In the genomic region with DNA sequence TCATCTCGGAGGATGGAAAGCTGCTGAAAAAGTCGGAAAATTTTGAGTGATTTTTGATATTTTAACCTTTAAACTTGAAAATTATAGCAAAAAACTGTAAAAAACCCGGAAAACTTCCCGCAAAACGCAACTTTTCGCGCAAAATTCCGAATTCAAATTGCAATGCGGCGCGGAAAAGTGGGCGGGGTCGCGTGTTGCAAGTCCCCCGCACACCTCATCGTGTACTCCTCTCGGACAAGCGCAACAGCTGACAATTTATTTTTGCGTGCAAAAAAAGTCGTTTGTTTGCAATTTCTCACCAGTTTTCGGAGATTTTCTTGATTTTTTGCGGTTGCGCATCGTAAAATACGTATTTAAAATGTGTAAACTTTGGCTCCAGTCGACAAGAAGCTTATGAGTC, we compare ENCODE assay signal across 5 worm cellular contexts.
A peak's percentile ranks its signal among the peaks of the same experiment; 100 is the strongest.
TF ChIP-seq lines count a peak whose summit lies in the region.

Gene npp-8, minus strand, starts transcription at position 23 of the 400 bp plus-strand sequence.

TF ChIP-seq in whole organism, L1 larva, 84 proteins besides CTCF, POLR2A, EP300 and RAD21 (continues in another document):
- no peak for TF ChIP-seq nhr-28 (tag; optimal IDR thresholded peaks at IDR 0.05; lab: Kevin White, UChicago)
- peak; percentile 84 for TF ChIP-seq unc-130 (tag; optimal IDR thresholded peaks at IDR 0.05; lab: Kevin White, UChicago)
- peak; percentile 88 for TF ChIP-seq skn-1 (tag; optimal IDR thresholded peaks at IDR 0.05; lab: Kevin White, UChicago)
- peak; percentile 54 for TF ChIP-seq sup-37 (GFP tag; optimal IDR thresholded peaks at IDR 0.05; lab: Kevin White, UChicago)
- peak; percentile 69 for TF ChIP-seq fos-1 (tag; optimal IDR thresholded peaks at IDR 0.05; lab: Kevin White, UChicago)
- TF ChIP-seq unc-98 (GFP tag; IDR thresholded peaks at IDR 0.05; lab: Robert Waterston, UW) = peak; percentile 51; the same call in 1 of the 2 replicates
- TF ChIP-seq ces-1 (GFP tag; optimal IDR thresholded peaks at IDR 0.05; lab: Kevin White, UChicago) = no peak
- TF ChIP-seq mef-2 (tag; optimal IDR thresholded peaks at IDR 0.05; lab: Kevin White, UChicago) = no peak
- peak; percentile 77 for TF ChIP-seq isw-1 (GFP tag; IDR thresholded peaks at IDR 0.05; lab: Robert Waterston, UW)
- peak; percentile 65 for TF ChIP-seq elt-2 (tag; optimal IDR thresholded peaks at IDR 0.05; lab: Kevin White, UChicago)
- peak; percentile 80 for TF ChIP-seq lin-15B (tag; optimal IDR thresholded peaks at IDR 0.05; lab: Kevin White, UChicago)
- peak; percentile 92 for TF ChIP-seq dsc-1 (tag; optimal IDR thresholded peaks at IDR 0.05; lab: Kevin White, UChicago)
- peak; percentile 50 for TF ChIP-seq hpl-2 (GFP tag; optimal IDR thresholded peaks at IDR 0.05; lab: Kevin White, UChicago)
- TF ChIP-seq unc-86 (tag; optimal IDR thresholded peaks at IDR 0.05; lab: Kevin White, UChicago) = peak; percentile 84
- peak; percentile 72 for TF ChIP-seq jun-1 (tag; optimal IDR thresholded peaks at IDR 0.05; lab: Kevin White, UChicago)
- TF ChIP-seq vab-15 (tag; optimal IDR thresholded peaks at IDR 0.05; lab: Kevin White, UChicago) = peak; percentile 74
- peak; percentile 81 to 94 (median 83) for TF ChIP-seq ceh-82 (tag; optimal IDR thresholded peaks at IDR 0.05; lab: Kevin White, UChicago)

TF ChIP-seq in whole organism, L3 larva, 47 proteins besides CTCF, POLR2A, EP300 and RAD21 (continues in another document):
- TF ChIP-seq nhr-237 (tag; optimal IDR thresholded peaks at IDR 0.05; lab: Kevin White, UChicago) (no peak), tbx-2 (tag; optimal IDR thresholded peaks at IDR 0.05; lab: Kevin White, UChicago) (peak; percentile 61), R02D3.7 (tag; optimal IDR thresholded peaks at IDR 0.05; lab: Kevin White, UChicago) (peak; percentile 55), jun-1 (tag; optimal IDR thresholded peaks at IDR 0.05; lab: Kevin White, UChicago) (peak; percentile 33), ztf-11 (tag; optimal IDR thresholded peaks at IDR 0.05; lab: Kevin White, UChicago) (no peak), unc-39 (tag; optimal IDR thresholded peaks at IDR 0.05; lab: Kevin White, UChicago) (no peak), ceh-82 (tag; optimal IDR thresholded peaks at IDR 0.05; lab: Kevin White, UChicago) (peak; percentile 16), pha-4 (tag; optimal IDR thresholded peaks at IDR 0.05; lab: Kevin White, UChicago) (peak; percentile 84), ama-1 (optimal IDR thresholded peaks at IDR 0.05; lab: Kevin White, UChicago) (peak; percentile 52), nfya-1 (tag; optimal IDR thresholded peaks at IDR 0.05; lab: Kevin White, UChicago; ENCODE audit: insufficient read depth) (peak; percentile 82), elt-2 (tag; optimal IDR thresholded peaks at IDR 0.05; lab: Kevin White, UChicago) (peak; percentile 64), ceh-16 (tag; optimal IDR thresholded peaks at IDR 0.05; lab: Kevin White, UChicago) (peak; percentile 31), fos-1 (tag; optimal IDR thresholded peaks at IDR 0.05; lab: Kevin White, UChicago) (peak; percentile 4), elt-3 (tag; optimal IDR thresholded peaks at IDR 0.05; lab: Kevin White, UChicago) (no peak), ztf-4 (tag; optimal IDR thresholded peaks at IDR 0.05; lab: Kevin White, UChicago) (no peak), skn-1 (tag; optimal IDR thresholded peaks at IDR 0.05; lab: Kevin White, UChicago) (peak; percentile 73), mdl-1 (tag; optimal IDR thresholded peaks at IDR 0.05; lab: Kevin White, UChicago) (no peak), lin-15B (tag; optimal IDR thresholded peaks at IDR 0.05; lab: Kevin White, UChicago) (peak; percentile 84)

TF ChIP-seq in whole organism, early embryonic, 17 proteins besides CTCF, POLR2A, EP300 and RAD21:
- TF ChIP-seq tra-4 (tag; optimal IDR thresholded peaks at IDR 0.05; lab: Kevin White, UChicago) (peak; percentile 1), sea-1 (GFP tag; conservative IDR thresholded peaks at IDR 0.05; lab: Robert Waterston, UW) (peak; percentile 84), B0310.2 (tag; optimal IDR thresholded peaks at IDR 0.05; lab: Kevin White, UChicago) (peak; percentile 68), hnd-1 (tag; optimal IDR thresholded peaks at IDR 0.05; lab: Kevin White, UChicago) (peak; percentile 47), aly-1 (tag; optimal IDR thresholded peaks at IDR 0.05; lab: Kevin White, UChicago) (peak; percentile 8), pes-1 (GFP tag; IDR thresholded peaks at IDR 0.05; lab: Robert Waterston, UW) (peak; percentile 84), ceh-36 (tag; optimal IDR thresholded peaks at IDR 0.05; lab: Kevin White, UChicago) (peak; percentile 85), ceh-13 (GFP tag; optimal IDR thresholded peaks at IDR 0.05; lab: Kevin White, UChicago) (peak; percentile 58), tbx-11 (GFP tag; IDR thresholded peaks at IDR 0.05; lab: Robert Waterston, UW) (peak; percentile 73; the same call in 1 of the 2 replicates), scrt-1 (GFP tag; IDR thresholded peaks at IDR 0.05; lab: Robert Waterston, UW) (peak; percentile 81), flt-1 (GFP tag; IDR thresholded peaks at IDR 0.05; lab: Robert Waterston, UW) (peak; percentile 62), hmg-4 (GFP tag; optimal IDR thresholded peaks at IDR 0.05; lab: Kevin White, UChicago) (peak; percentile 82), F13C5.2 (tag; optimal IDR thresholded peaks at IDR 0.05; lab: Kevin White, UChicago) (peak; percentile 97), ets-7 (tag; optimal IDR thresholded peaks at IDR 0.05; lab: Kevin White, UChicago) (peak; percentile 67), hmbx-1 (tag; optimal IDR thresholded peaks at IDR 0.05; lab: Kevin White, UChicago) (peak; percentile 38), ama-1 (optimal IDR thresholded peaks at IDR 0.05; lab: Kevin White, UChicago) (no peak), tbx-37 (GFP tag; conservative IDR thresholded peaks at IDR 0.05; lab: Robert Waterston, UW) (peak; percentile 58; the same call in 1 of the 2 replicates)
TF ChIP-seq in whole organism, early embryonic: peak in this region for 16.

TF ChIP-seq in whole organism, midembryonic, 9 proteins besides CTCF, POLR2A, EP300 and RAD21:
- TF ChIP-seq T22C8.4 (GFP tag; IDR thresholded peaks at IDR 0.05; lab: Robert Waterston, UW) (peak; percentile 65; the same call in 1 of the 2 replicates), klf-2 (GFP tag; conservative IDR thresholded peaks at IDR 0.05; lab: Robert Waterston, UW) (peak; percentile 85), med-1 (GFP tag; optimal IDR thresholded peaks at IDR 0.05; lab: Kevin White, UChicago; ENCODE audit: insufficient read depth) (peak; percentile 79), ztf-29 (GFP tag; IDR thresholded peaks at IDR 0.05; lab: Robert Waterston, UW) (no peak), cog-1 (tag; optimal IDR thresholded peaks at IDR 0.05; lab: Kevin White, UChicago) (peak; percentile 73), ref-1 (GFP tag; conservative IDR thresholded peaks at IDR 0.05; lab: Robert Waterston, UW) (peak; percentile 67), ztf-23 (GFP tag; IDR thresholded peaks at IDR 0.05; lab: Robert Waterston, UW) (peak; percentile 93), tab-1 (GFP tag; IDR thresholded peaks at IDR 0.05; lab: Robert Waterston, UW) (peak; percentile 81), flt-1 (GFP tag; IDR thresholded peaks at IDR 0.05; lab: Robert Waterston, UW) (peak; percentile 90)

TF ChIP-seq in whole organism, young adult, 124 proteins besides CTCF, POLR2A, EP300 and RAD21 (continues in another document):
- TF ChIP-seq nfya-2 (GFP tag; IDR thresholded peaks at IDR 0.05; lab: Robert Waterston, UW) (no peak), mel-28 (tag; optimal IDR thresholded peaks at IDR 0.05; lab: Kevin White, UChicago; ENCODE audit: borderline replicate concordance) (peak; percentile 25), atf-7 (tag; optimal IDR thresholded peaks at IDR 0.05; lab: Kevin White, UChicago) (peak; percentile 33), repo-1 (tag; optimal IDR thresholded peaks at IDR 0.05; lab: Kevin White, UChicago) (peak; percentile 73), F10E7.11 (tag; optimal IDR thresholded peaks at IDR 0.05; lab: Kevin White, UChicago) (peak; percentile 48), nhr-27 (tag; optimal IDR thresholded peaks at IDR 0.05; lab: Kevin White, UChicago) (no peak), nhr-80 (tag; optimal IDR thresholded peaks at IDR 0.05; lab: Kevin White, UChicago) (peak; percentile 50), ztf-22 (GFP tag; optimal IDR thresholded peaks at IDR 0.05; lab: Kevin White, UChicago) (no peak), egrh-3 (GFP tag; IDR thresholded peaks at IDR 0.05; lab: Robert Waterston, UW) (peak; percentile 65), aptf-3 (GFP tag; IDR thresholded peaks at IDR 0.05; lab: Robert Waterston, UW) (0 out of 2 replicates have a peak, but pooled peaks have one; percentile 31), snpc-4 (GFP tag; optimal IDR thresholded peaks at IDR 0.05; lab: Kevin White, UChicago) (peak; percentile 46), snpc-4 (tag; optimal IDR thresholded peaks at IDR 0.05; lab: Kevin White, UChicago) (peak; percentile 50 to 66 (median 59)), gei-17 (GFP tag; optimal IDR thresholded peaks at IDR 0.05; lab: Kevin White, UChicago) (peak; percentile 34), ceh-58 (GFP tag; IDR thresholded peaks at IDR 0.05; lab: Robert Waterston, UW) (no peak), let-526 (GFP tag; IDR thresholded peaks at IDR 0.05; lab: Robert Waterston, UW) (no peak), ceh-91 (GFP tag; IDR thresholded peaks at IDR 0.05; lab: Robert Waterston, UW) (peak; percentile 84), dox-1 (GFP tag; IDR thresholded peaks at IDR 0.05; lab: Robert Waterston, UW) (peak; percentile 96), unc-130 (GFP tag; optimal IDR thresholded peaks at IDR 0.05; lab: Kevin White, UChicago) (peak; percentile 83), B0261.1 (tag; optimal IDR thresholded peaks at IDR 0.05; lab: Kevin White, UChicago) (peak; percentile 12), dpl-1 (GFP tag; optimal IDR thresholded peaks at IDR 0.05; lab: Kevin White, UChicago) (peak; percentile 85), madf-10 (tag; optimal IDR thresholded peaks at IDR 0.05; lab: Kevin White, UChicago) (peak; percentile 62), Y79H2A.3 (GFP tag; conservative IDR thresholded peaks at IDR 0.05; lab: Robert Waterston, UW) (no peak), let-607 (tag; optimal IDR thresholded peaks at IDR 0.05; lab: Kevin White, UChicago) (peak in 1 of 2 experiments; percentile 58), D2030.7 (GFP tag; IDR thresholded peaks at IDR 0.05; lab: Robert Waterston, UW) (peak; percentile 91), snpc-1.1 (tag; optimal IDR thresholded peaks at IDR 0.05; lab: Kevin White, UChicago; ENCODE audit: insufficient read depth) (peak; percentile 38), T26A5.8 (tag; optimal IDR thresholded peaks at IDR 0.05; lab: Kevin White, UChicago) (no peak), zim-3 (tag; optimal IDR thresholded peaks at IDR 0.05; lab: Kevin White, UChicago) (peak; percentile 54), ccch-3 (GFP tag; optimal IDR thresholded peaks at IDR 0.05; lab: Kevin White, UChicago) (no peak), tlf-1 (GFP tag; optimal IDR thresholded peaks at IDR 0.05; lab: Kevin White, UChicago) (peak; percentile 81), mcd-1 (GFP tag; IDR thresholded peaks at IDR 0.05; lab: Robert Waterston, UW) (peak; percentile 90), lin-26 (GFP tag; IDR thresholded peaks at IDR 0.05; lab: Robert Waterston, UW) (peak; percentile 57; the same call in 1 of the 2 replicates)

Comparison
In these comparisons a context has a peak if more than half of its experiments do, and no peak if none do; other contexts are left out.
1. Of the 8 proteins assayed by ChIP-seq in both whole organism, young adult and whole organism, L1 larva: peak only in whole organism, young adult: nhr-90; only in whole organism, L1 larva: ama-1; in both: dpl-1, efl-1, lin-35, snpc-4 and unc-130; in neither: 1.